Fruit fly (Drosophila melanogaster) whole organism, embryonic: ENCODE data around the gene CG17329.

ENCODE experiments used
- Abd-B ChIP-seq: fragments of 200-800 bp; sonication (Bioruptor generic); optimal IDR thresholded peaks from 2 replicates; lab custom pipeline; 2018; ENCODE audit warnings: missing biosample characterization, mild to moderate bottlenecking, missing genetic modification characterization, moderate library complexity
- Aef1 ChIP-seq: fragments of 200-800 bp; sonication (Bioruptor generic); IDR thresholded peaks from 3 replicates; pipeline ENCODE4 v1.3.6; 2022; ENCODE audit warnings: missing biosample characterization, missing genetic modification characterization
- Antp ChIP-seq: fragments of 200-800 bp; sonication (Bioruptor generic); optimal IDR thresholded peaks from 3 replicates; lab custom pipeline; 2016; ENCODE audit warnings: missing biosample characterization, missing genetic modification characterization
- C15 ChIP-seq: fragments of 200-800 bp; sonication (Bioruptor generic); IDR thresholded peaks from 3 replicates; pipeline ENCODE4 v1.3.6; 2022; ENCODE audit warnings: missing biosample characterization, missing genetic modification characterization
- CG10366 ChIP-seq: fragments of 200-800 bp; sonication (Bioruptor generic); IDR thresholded peaks from 2 replicates; pipeline ENCODE4 v1.3.6; 2022; ENCODE audit warnings: missing biosample characterization, missing genetic modification characterization
- CG10959 ChIP-seq: fragments of 200-800 bp; sonication (Bioruptor generic); IDR thresholded peaks from 2 replicates; pipeline ENCODE4 v1.3.6; 2022; ENCODE audit warnings: missing biosample characterization, missing genetic modification characterization
- CG10979 ChIP-seq: fragments of 200-800 bp; sonication (Bioruptor generic); optimal IDR thresholded peaks from 2 replicates; lab custom pipeline; 2018; ENCODE audit warnings: missing biosample characterization, mild to moderate bottlenecking, missing genetic modification characterization, moderate library complexity
- CG11247 ChIP-seq: fragments of 200-800 bp; sonication (Bioruptor generic); IDR thresholded peaks from 2 replicates; pipeline ENCODE4 v1.3.6; 2022; ENCODE audit warnings: missing biosample characterization, missing genetic modification characterization
- CG11456 ChIP-seq: fragments of 200-800 bp; sonication (Bioruptor generic); IDR thresholded peaks from 3 replicates; pipeline ENCODE4 v1.3.6; 2022; ENCODE audit warnings: missing biosample characterization, missing genetic modification characterization
- CG11560 ChIP-seq: fragments of 200-800 bp; sonication (Bioruptor generic); IDR thresholded peaks from 3 replicates; pipeline ENCODE4 v1.3.6; 2022; ENCODE audit warnings: missing biosample characterization, missing genetic modification characterization
- CG13287 ChIP-seq: fragments of 200-800 bp; sonication (Bioruptor generic); IDR thresholded peaks from 2 replicates; pipeline ENCODE4 v1.3.6; 2022; ENCODE audit warnings: missing biosample characterization, missing genetic modification characterization; ENCODE audit not compliant: partially characterized antibody
- CG13296 ChIP-seq: fragments of 200-800 bp; sonication (Bioruptor generic); optimal IDR thresholded peaks from 3 replicates; lab custom pipeline; 2018; ENCODE audit warnings: missing biosample characterization, mild to moderate bottlenecking, missing genetic modification characterization
- CG16779 ChIP-seq: fragments of 200-800 bp; sonication (Bioruptor generic); IDR thresholded peaks from 2 replicates; pipeline ENCODE4 v1.3.6; 2022; ENCODE audit warnings: missing biosample characterization, missing genetic modification characterization
- CG17361 ChIP-seq: fragments of 200-800 bp; sonication (Bioruptor generic); IDR thresholded peaks from 3 replicates; pipeline ENCODE4 v1.3.6; 2022; ENCODE audit warnings: missing biosample characterization, missing genetic modification characterization
- CG1792 ChIP-seq: fragments of 200-800 bp; sonication (Bioruptor generic); optimal IDR thresholded peaks from 2 replicates; lab custom pipeline; 2016; ENCODE audit warnings: missing biosample characterization, missing genetic modification characterization
- CG18619 ChIP-seq: fragments of 200-800 bp; sonication (Bioruptor generic); optimal IDR thresholded peaks from 3 replicates; lab custom pipeline; 2017; ENCODE audit warnings: missing biosample characterization, mild to moderate bottlenecking, missing genetic modification characterization
- CG2129 ChIP-seq: fragments of 200-800 bp; sonication (Bioruptor generic); IDR thresholded peaks from 2 replicates; pipeline ENCODE4 v1.3.6; 2022; ENCODE audit warnings: missing biosample characterization, missing genetic modification characterization; ENCODE audit not compliant: partially characterized antibody
- CG3838 ChIP-seq: fragments of 200-800 bp; sonication (Bioruptor generic); optimal IDR thresholded peaks from 3 replicates; lab custom pipeline; 2016; ENCODE audit warnings: missing biosample characterization, missing genetic modification characterization
- CG6272 ChIP-seq: fragments of 200-800 bp; sonication (Bioruptor generic); IDR thresholded peaks from 2 replicates; pipeline ENCODE4 v1.3.6; 2022; ENCODE audit warnings: missing biosample characterization, missing genetic modification characterization
- CG6765 ChIP-seq: fragments of 200-800 bp; sonication (Bioruptor generic); optimal IDR thresholded peaks from 3 replicates; lab custom pipeline; 2017; ENCODE audit warnings: missing biosample characterization, mild to moderate bottlenecking, missing genetic modification characterization
- CG7271 ChIP-seq: fragments of 200-800 bp; sonication (Bioruptor generic); optimal IDR thresholded peaks from 2 replicates; lab custom pipeline; 2018; ENCODE audit warnings: missing biosample characterization, mild to moderate bottlenecking, missing genetic modification characterization, moderate library complexity
- CG7963 ChIP-seq: fragments of 200-800 bp; sonication (Bioruptor generic); IDR thresholded peaks from 3 replicates; pipeline ENCODE4 v1.3.6; 2022; ENCODE audit warnings: missing biosample characterization, missing genetic modification characterization; ENCODE audit not compliant: partially characterized antibody
- Deaf1 ChIP-seq: fragments of 200-800 bp; optimal IDR thresholded peaks from 3 replicates; lab custom pipeline; 2019; ENCODE audit warnings: missing biosample characterization, mild to moderate bottlenecking, missing genetic modification characterization, moderate library complexity
- Doc3 ChIP-seq: fragments of 200-800 bp; sonication (Bioruptor generic); IDR thresholded peaks from 3 replicates; pipeline ENCODE4 v1.3.6; 2022; ENCODE audit warnings: missing biosample characterization, missing genetic modification characterization; ENCODE audit not compliant: partially characterized antibody
- H15 ChIP-seq: fragments of 200-800 bp; sonication (Bioruptor generic); IDR thresholded peaks from 3 replicates; pipeline ENCODE4 v1.3.6; 2022; ENCODE audit warnings: missing biosample characterization, missing genetic modification characterization
- Hey ChIP-seq: fragments of 200-800 bp; sonication (Bioruptor generic); optimal IDR thresholded peaks from 3 replicates; lab custom pipeline; 2018; ENCODE audit warnings: missing biosample characterization, mild to moderate bottlenecking, missing genetic modification characterization
- Hsf ChIP-seq: fragments of 200-800 bp; sonication (Bioruptor generic); optimal IDR thresholded peaks from 3 replicates; lab custom pipeline; 2016; ENCODE audit warnings: missing biosample characterization, missing genetic modification characterization
- Myb ChIP-seq: fragments of 200-800 bp; sonication (Bioruptor generic); optimal IDR thresholded peaks from 2 replicates; lab custom pipeline; 2016; ENCODE audit warnings: missing biosample characterization, missing genetic modification characterization
- Optix ChIP-seq: fragments of 200-800 bp; sonication (Bioruptor generic); IDR thresholded peaks from 3 replicates; pipeline ENCODE4 v1.3.6; 2022; ENCODE audit warnings: missing biosample characterization, missing genetic modification characterization
- Sin3A ChIP-seq: fragments of >200 bp; optimal IDR thresholded peaks from 2 replicates; lab custom pipeline; 2018
- abd-A ChIP-seq: fragments of 200-800 bp; sonication (Bioruptor generic); optimal IDR thresholded peaks from 3 replicates; lab custom pipeline; 2019; ENCODE audit warnings: missing biosample characterization, mild to moderate bottlenecking, missing genetic modification characterization, moderate library complexity
- ara ChIP-seq: fragments of 200-800 bp; sonication (Bioruptor generic); IDR thresholded peaks from 2 replicates; pipeline ENCODE4 v1.3.6; 2022; ENCODE audit warnings: missing biosample characterization, missing genetic modification characterization
- bsh ChIP-seq, 2 experiments: fragments of 200-800 bp; sonication (Bioruptor generic); optimal IDR thresholded peaks; 2 replicates each; lab custom pipeline; 2017 to 2018; ENCODE audit warnings: mild to moderate bottlenecking in 2 of 2, missing biosample characterization in 2 of 2, missing genetic modification characterization in 2 of 2, moderate library complexity in 1 of 2
- chif ChIP-seq, 2 experiments: fragments of 200-800 bp; sonication (Bioruptor generic); optimal IDR thresholded peaks; 3 replicates each; lab custom pipeline; 2016; ENCODE audit warnings: missing biosample characterization in 2 of 2, missing genetic modification characterization in 2 of 2
- danr ChIP-seq: fragments of 200-800 bp; sonication (Bioruptor generic); IDR thresholded peaks from 2 replicates; pipeline ENCODE4 v1.3.6; 2022; ENCODE audit warnings: missing biosample characterization, missing genetic modification characterization
- exex ChIP-seq: fragments of 200-800 bp; sonication (Bioruptor generic); optimal IDR thresholded peaks from 4 replicates; lab custom pipeline; 2018; ENCODE audit warnings: missing biosample characterization, mild to moderate bottlenecking, missing genetic modification characterization, moderate library complexity
- gcm ChIP-seq: fragments of 200-800 bp; sonication (Bioruptor generic); optimal IDR thresholded peaks from 2 replicates; lab custom pipeline; 2019; ENCODE audit warnings: missing biosample characterization, mild to moderate bottlenecking, missing genetic modification characterization, moderate library complexity
- h ChIP-seq: fragments of >200 bp; optimal IDR thresholded peaks from 2 replicates; lab custom pipeline; 2017
- hth ChIP-seq: fragments of >200 bp; optimal IDR thresholded peaks from 2 replicates; lab custom pipeline; 2017; ENCODE audit warnings: inconsistent platforms
- kni ChIP-seq: fragments of 200-800 bp; sonication (Bioruptor generic); optimal IDR thresholded peaks from 3 replicates; lab custom pipeline; 2017; ENCODE audit warnings: mild to moderate bottlenecking, missing biosample characterization, missing genetic modification reagents, missing genetic modification characterization
- maf-S ChIP-seq: fragments of 200-800 bp; sonication (Bioruptor generic); optimal IDR thresholded peaks from 2 replicates; lab custom pipeline; 2016; ENCODE audit warnings: missing biosample characterization, missing genetic modification characterization
- mld ChIP-seq: fragments of 200-800 bp; sonication (Bioruptor generic); IDR thresholded peaks from 3 replicates; pipeline ENCODE4 v1.3.6; 2022; ENCODE audit warnings: missing biosample characterization, missing genetic modification characterization; ENCODE audit not compliant: partially characterized antibody
- org-1 ChIP-seq: fragments of 200-800 bp; sonication (Bioruptor generic); optimal IDR thresholded peaks from 2 replicates; lab custom pipeline; 2017; ENCODE audit warnings: missing biosample characterization, missing genetic modification characterization
- salm ChIP-seq: fragments of 200-800 bp; sonication (Bioruptor generic); optimal IDR thresholded peaks from 2 replicates; lab custom pipeline; 2018; ENCODE audit warnings: missing biosample characterization, mild to moderate bottlenecking, missing genetic modification characterization
- sc ChIP-seq, 3 experiments: fragments of >200 bp in 2 of 3; fragments of 200-800 bp in 1 of 3; sonication (Bioruptor generic) in 1 of 3; optimal IDR thresholded peaks; 2 replicates in 2 of 3; 3 replicates in 1 of 3; lab custom pipeline; 2017; ENCODE audit warnings: mild to moderate bottlenecking in 1 of 3, missing biosample characterization in 1 of 3, missing genetic modification characterization in 1 of 3, missing genetic modification reagents in 1 of 3
- scrt ChIP-seq: fragments of 200-800 bp; sonication (Bioruptor generic); optimal IDR thresholded peaks from 2 replicates; lab custom pipeline; 2018; ENCODE audit warnings: missing biosample characterization, mild to moderate bottlenecking, missing genetic modification characterization, moderate library complexity
- sisA ChIP-seq: fragments of 200-800 bp; sonication (Bioruptor generic); IDR thresholded peaks from 2 replicates; pipeline ENCODE4 v1.3.6; 2022; ENCODE audit warnings: missing biosample characterization, missing genetic modification characterization
- sna ChIP-seq: fragments of 200-800 bp; sonication (Bioruptor generic); IDR thresholded peaks from 2 replicates; pipeline ENCODE4 v1.3.6; 2022; ENCODE audit warnings: missing biosample characterization, missing genetic modification characterization; ENCODE audit not compliant: partially characterized antibody
- ssp ChIP-seq: fragments of 200-800 bp; sonication (Bioruptor generic); IDR thresholded peaks from 2 replicates; pipeline ENCODE4 v1.3.6; 2022; ENCODE audit warnings: missing biosample characterization, missing genetic modification characterization
- z ChIP-seq: fragments of 200-800 bp; sonication (Bioruptor generic); IDR thresholded peaks from 3 replicates; pipeline ENCODE4 v1.3.6; 2022; ENCODE audit warnings: missing biosample characterization, missing genetic modification characterization
- zfh2 ChIP-seq: fragments of 200-800 bp; sonication (Bioruptor generic); optimal IDR thresholded peaks from 2 replicates; lab custom pipeline; 2016; ENCODE audit warnings: missing biosample characterization, missing genetic modification characterization

The CG17329 gene

DNA sequence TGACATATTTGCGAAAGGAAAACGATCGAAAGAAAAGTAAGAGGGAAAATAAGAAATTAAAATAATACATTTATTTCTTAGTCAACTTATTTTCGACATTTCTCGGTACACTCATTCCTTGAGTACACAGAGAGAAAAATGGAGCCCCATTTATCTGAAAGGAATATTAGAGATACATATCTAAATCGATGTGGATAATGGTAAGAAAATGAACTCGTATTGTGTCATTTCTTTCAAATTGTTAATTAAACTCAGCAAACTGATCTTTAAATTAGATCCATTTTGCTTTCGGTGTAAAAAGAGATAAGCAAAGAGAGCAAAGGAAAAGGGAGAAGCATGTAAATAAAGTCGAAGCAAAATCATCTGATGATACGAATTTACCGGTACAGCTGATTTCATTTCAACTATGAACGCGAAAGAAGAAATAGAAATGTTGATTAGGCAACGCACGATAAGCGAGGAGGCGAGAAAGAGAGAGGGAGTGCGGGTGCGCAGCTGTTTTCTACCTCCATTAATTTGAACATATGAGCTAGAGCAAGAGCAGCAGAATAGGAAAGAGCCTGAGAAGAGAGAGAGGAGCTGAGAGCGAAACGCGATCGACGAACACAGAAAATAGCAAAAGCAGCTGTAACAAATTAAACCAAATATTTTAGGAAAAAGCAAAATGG is 5.3 kb upstream of the CG17329 start (continued):
- TF ChIP-seq CG10979 (tag; lab: Kevin White, UChicago) (peak; percentile 90), CG6765 (GFP tag; lab: Kevin White, UChicago) (peak; percentile 15), exex (tag; lab: Kevin White, UChicago) (peak; percentile 39), danr (no peak), mld (GFP tag; lab: Robert Waterston, UW) (no peak), org-1 (GFP tag; lab: Kevin White, UChicago) (peak; percentile 69), CG11560 (tag; lab: Robert Waterston, UW) (no peak), Hsf (GFP tag; lab: Kevin White, UChicago) (peak; percentile 91), CG10366 (GFP tag; lab: Robert Waterston, UW) (no peak), z (no peak), ara (GFP tag; lab: Robert Waterston, UW) (no peak), CG6272 (GFP tag; lab: Robert Waterston, UW) (peak; percentile 60), CG2129 (no peak), gcm (GFP tag; lab: Kevin White, UChicago) (peak; percentile 82), scrt (GFP tag; lab: Kevin White, UChicago) (peak; percentile 80), hth (lab: Kevin White, UChicago) (no peak), chif (GFP tag; optimal IDR thresholded peaks at IDR 0.05; lab: Kevin White, UChicago) (peak; percentile 84 to 92), kni (GFP tag; lab: Kevin White, UChicago) (no peak), Antp (GFP tag; lab: Kevin White, UChicago) (peak; percentile 83), salm (tag; lab: Kevin White, UChicago) (peak; percentile 82), Doc3 (GFP tag; lab: Robert Waterston, UW) (no peak), C15 (GFP tag; lab: Robert Waterston, UW) (no peak), CG3838 (GFP tag; lab: Kevin White, UChicago) (peak; percentile 75), sna (GFP tag; lab: Robert Waterston, UW) (no peak), ssp (GFP tag; lab: Robert Waterston, UW) (no peak), sisA (GFP tag; lab: Robert Waterston, UW) (no peak), CG7271 (tag; lab: Kevin White, UChicago) (no peak), CG18619 (GFP tag; lab: Kevin White, UChicago) (peak; percentile 80), bsh (GFP tag; optimal IDR thresholded peaks at IDR 0.05; lab: Kevin White, UChicago) (peak; percentile 2 to 92), Hey (tag; lab: Kevin White, UChicago) (no peak), Abd-B (peak; percentile 88), zfh2 (peak; percentile 85), CG13296 (GFP tag; lab: Kevin White, UChicago) (peak; percentile 57), Deaf1 (tag; lab: Kevin White, UChicago) (peak; percentile 54), Myb (GFP tag; lab: Kevin White, UChicago) (peak; percentile 68), H15 (GFP tag; lab: Robert Waterston, UW) (no peak), CG10959 (GFP tag; lab: Robert Waterston, UW) (no peak), abd-A (tag; lab: Kevin White, UChicago) (no peak), CG11247 (GFP tag; lab: Robert Waterston, UW) (no peak), CG17361 (GFP tag; lab: Robert Waterston, UW) (no peak), CG16779 (GFP tag; lab: Robert Waterston, UW) (no peak), Optix (no peak), CG11456 (GFP tag; lab: Robert Waterston, UW) (no peak), sc (optimal IDR thresholded peaks at IDR 0.05; lab: Kevin White, UChicago) (no peak), sc (GFP tag; optimal IDR thresholded peaks at IDR 0.05; lab: Kevin White, UChicago) (peak; percentile 66), CG13287 (GFP tag; lab: Robert Waterston, UW) (no peak), Sin3A (no peak), CG1792 (GFP tag; lab: Kevin White, UChicago) (peak; percentile 74), maf-S (GFP tag; lab: Kevin White, UChicago) (peak; percentile 89), Aef1 (no peak), h (lab: Kevin White, UChicago) (no peak), CG7963 (GFP tag; lab: Robert Waterston, UW) (no peak)
